Worm (Caenorhabditis elegans) whole organism, midembryonic: ENCODE data around the gene pkhm-2.

ENCODE experiments used
- T22C8.4 ChIP-seq: fragments of 200-800 bp; sonication (Bioruptor generic); IDR thresholded peaks from 2 replicates; pipeline ENCODE4 v1.3.6; 2022; ENCODE audit warnings: missing genetic modification characterization, missing compliant biosample characterization
- cog-1 ChIP-seq: sonication (generic microtip); optimal IDR thresholded peaks from 2 replicates; lab custom pipeline; 2016; ENCODE audit warnings: missing genetic modification characterization, missing compliant biosample characterization
- flt-1 ChIP-seq: fragments of 200-800 bp; sonication (Bioruptor generic); IDR thresholded peaks from 2 replicates; pipeline ENCODE4 v1.3.6; 2022; ENCODE audit warnings: missing genetic modification characterization, missing compliant biosample characterization
- klf-2 ChIP-seq: fragments of 200-800 bp; sonication (Bioruptor generic); conservative IDR thresholded peaks from 2 replicates; pipeline ENCODE4 v1.3.6; 2022; ENCODE audit warnings: missing genetic modification reagents, missing genetic modification characterization, missing compliant biosample characterization
- med-1 ChIP-seq: sonication (generic microtip); optimal IDR thresholded peaks from 2 replicates; lab custom pipeline; 2017; ENCODE audit warnings: missing genetic modification characterization, mild to moderate bottlenecking, missing compliant biosample characterization, antibody characterized with exemption, missing genetic modification reagents; ENCODE audit not compliant: insufficient read depth
- ref-1 ChIP-seq: fragments of 200-800 bp; sonication (Bioruptor generic); conservative IDR thresholded peaks from 2 replicates; pipeline ENCODE4 v1.3.6; 2022; ENCODE audit warnings: missing genetic modification reagents, missing genetic modification characterization, missing compliant biosample characterization
- tab-1 ChIP-seq: fragments of 200-800 bp; sonication (Bioruptor generic); IDR thresholded peaks from 2 replicates; pipeline ENCODE4 v1.3.6; 2022; ENCODE audit warnings: missing genetic modification characterization, missing compliant biosample characterization
- ztf-23 ChIP-seq: fragments of 200-800 bp; sonication (Bioruptor generic); IDR thresholded peaks from 2 replicates; pipeline ENCODE4 v1.3.6; 2022; ENCODE audit warnings: missing genetic modification reagents, missing genetic modification characterization, missing compliant biosample characterization
- ztf-29 ChIP-seq: fragments of 200-800 bp; sonication (Bioruptor generic); IDR thresholded peaks from 2 replicates; pipeline ENCODE4 v1.3.6; 2022; ENCODE audit warnings: missing genetic modification reagents, missing genetic modification characterization, missing compliant biosample characterization

ce11 chrX:15221865-15222551 lies 40.7 kb upstream of the pkhm-2 start:
- TF ChIP-seq tab-1 (GFP tag; lab: Robert Waterston, UW), result no peak
- TF ChIP-seq ztf-29, result no peak
- TF ChIP-seq flt-1 (GFP tag; lab: Robert Waterston, UW), result no peak
- no peak for TF ChIP-seq ref-1 (GFP tag; lab: Robert Waterston, UW)
- TF ChIP-seq klf-2 (GFP tag; lab: Robert Waterston, UW), result no peak
- no peak for TF ChIP-seq T22C8.4 (GFP tag; lab: Robert Waterston, UW)
- no peak for TF ChIP-seq cog-1 (tag; lab: Kevin White, UChicago)
- TF ChIP-seq ztf-23, result no peak
- no peak for TF ChIP-seq med-1 (GFP tag; lab: Kevin White, UChicago)
